Worm (Caenorhabditis elegans): ENCODE results near the gene nas-28.

nas-28 gene

ce11 chrIII:6145309-6145708, 37.7 kb downstream of the nas-28 start (continued):
- no peak for TF ChIP-seq nhr-77 (tag; optimal IDR thresholded peaks at IDR 0.05)

ce11 chrIII:6144390-6144962, 38.5 kb downstream of the nas-28 start:
- TF ChIP-seq blmp-1 (tag; optimal IDR thresholded peaks at IDR 0.05; ENCODE audit: insufficient read depth) (peak; percentile 13), lin-13 (GFP tag; optimal IDR thresholded peaks at IDR 0.05) (no peak), gmeb-1 (tag; optimal IDR thresholded peaks at IDR 0.05) (peak; percentile 10), lsy-2 (tag; optimal IDR thresholded peaks at IDR 0.05) (peak in 1 of 2 experiments; percentile 33), sma-3 (GFP tag; optimal IDR thresholded peaks at IDR 0.05) (peak; percentile 0), lin-11 (tag; optimal IDR thresholded peaks at IDR 0.05) (no peak), nhr-21 (tag; optimal IDR thresholded peaks at IDR 0.05) (peak; percentile 35), mdl-1 (tag; optimal IDR thresholded peaks at IDR 0.05) (peak in 1 of 2 experiments; percentile 59), nhr-129 (tag; optimal IDR thresholded peaks at IDR 0.05) (peak; percentile 97), sma-9 (GFP tag; optimal IDR thresholded peaks at IDR 0.05) (peak; percentile 24), sma-9 (tag; optimal IDR thresholded peaks at IDR 0.05) (no peak)

ce11 chrIII:6141532-6141931, 41.5 kb downstream of the nas-28 start:
- TF ChIP-seq nhr-11 (tag; optimal IDR thresholded peaks at IDR 0.05) (no peak), alr-1 (tag; optimal IDR thresholded peaks at IDR 0.05) (no peak), crh-2 (tag; optimal IDR thresholded peaks at IDR 0.05) (peak; percentile 34), ztf-1 (GFP tag; conservative IDR thresholded peaks at IDR 0.05) (no peak), C34F6.9 (tag; optimal IDR thresholded peaks at IDR 0.05) (peak; percentile 54), lsy-2 (tag; optimal IDR thresholded peaks at IDR 0.05) (peak in 1 of 2 experiments; percentile 46), dmd-4 (tag; optimal IDR thresholded peaks at IDR 0.05) (no peak), nhr-77 (tag; optimal IDR thresholded peaks at IDR 0.05) (no peak), nhr-129 (tag; optimal IDR thresholded peaks at IDR 0.05) (peak; percentile 20)

- TF ChIP-seq nhr-23 (tag; optimal IDR thresholded peaks at IDR 0.05) (no peak), lin-11 (tag; optimal IDR thresholded peaks at IDR 0.05) (no peak), ztf-11 (tag; optimal IDR thresholded peaks at IDR 0.05) (no peak), lin-39 (tag; optimal IDR thresholded peaks at IDR 0.05) (no peak), crh-2 (tag; optimal IDR thresholded peaks at IDR 0.05) (no peak), alr-1 (tag; optimal IDR thresholded peaks at IDR 0.05) (no peak), nhr-77 (tag; optimal IDR thresholded peaks at IDR 0.05) (no peak), lsy-2 (tag; optimal IDR thresholded peaks at IDR 0.05) (no peak), F13H6.1 (tag; optimal IDR thresholded peaks at IDR 0.05) (no peak), snpc-4 (tag; optimal IDR thresholded peaks at IDR 0.05) (no peak), nhr-12 (tag; optimal IDR thresholded peaks at IDR 0.05) (no peak), peb-1 (tag; optimal IDR thresholded peaks at IDR 0.05) (no peak), nhr-11 (tag; optimal IDR thresholded peaks at IDR 0.05) (no peak), skn-1 (tag; optimal IDR thresholded peaks at IDR 0.05) (no peak), nhr-237 (tag; optimal IDR thresholded peaks at IDR 0.05) (no peak)
Measured at ce11 chrIII:6140818-6141217, 42.2 kb downstream of the nas-28 start.

- TF ChIP-seq dmd-4 (tag; optimal IDR thresholded peaks at IDR 0.05) (no peak), nhr-77 (tag; optimal IDR thresholded peaks at IDR 0.05) (no peak), F13H6.1 (tag; optimal IDR thresholded peaks at IDR 0.05) (peak; percentile 53), mab-5 (tag; optimal IDR thresholded peaks at IDR 0.05) (no peak), sma-9 (GFP tag; optimal IDR thresholded peaks at IDR 0.05) (peak; percentile 45), sma-9 (tag; optimal IDR thresholded peaks at IDR 0.05) (no peak), ztf-11 (tag; optimal IDR thresholded peaks at IDR 0.05) (no peak), zag-1 (tag; optimal IDR thresholded peaks at IDR 0.05) (peak; percentile 55), crh-2 (tag; optimal IDR thresholded peaks at IDR 0.05) (peak; percentile 59), nhr-129 (tag; optimal IDR thresholded peaks at IDR 0.05) (peak; percentile 14), ceh-82 (tag; optimal IDR thresholded peaks at IDR 0.05) (no peak), peb-1 (tag; optimal IDR thresholded peaks at IDR 0.05) (no peak), lin-11 (tag; optimal IDR thresholded peaks at IDR 0.05) (no peak), nhr-10 (tag; optimal IDR thresholded peaks at IDR 0.05) (no peak), unc-62 (GFP tag; optimal IDR thresholded peaks at IDR 0.05) (no peak), mbf-1 (tag; optimal IDR thresholded peaks at IDR 0.05) (no peak), fos-1 (tag; optimal IDR thresholded peaks at IDR 0.05) (no peak), lsy-2 (tag; optimal IDR thresholded peaks at IDR 0.05) (peak in 1 of 2 experiments; percentile 12), nhr-11 (tag; optimal IDR thresholded peaks at IDR 0.05) (no peak), C34F6.9 (tag; optimal IDR thresholded peaks at IDR 0.05) (peak; percentile 48), ceh-16 (tag; optimal IDR thresholded peaks at IDR 0.05) (no peak), sma-3 (GFP tag; optimal IDR thresholded peaks at IDR 0.05) (no peak), nhr-23 (tag; optimal IDR thresholded peaks at IDR 0.05) (no peak), sem-4 (tag; optimal IDR thresholded peaks at IDR 0.05) (peak; percentile 14), unc-55 (GFP tag; optimal IDR thresholded peaks at IDR 0.05) (peak; percentile 60), ZK546.5 (tag; optimal IDR thresholded peaks at IDR 0.05) (no peak)
Measured at ce11 chrIII:6139932-6140612, 42.9 kb downstream of the nas-28 start.

Measured in whole organism, L2 larva.